Worm (Caenorhabditis elegans) whole organism, L4 larva: ENCODE data around the gene srh-30.

Experiments used
- aly-2 ChIP-seq: sonication (generic microtip); optimal IDR thresholded peaks from 2 replicates; lab custom pipeline; 2018; ENCODE audit warnings: missing biosample characterization, missing genetic modification characterization
- daf-16 ChIP-seq, 3 experiments: sonication (generic microtip); optimal IDR thresholded peaks; 2 replicates each; lab custom pipeline; 2016 to 2017; ENCODE audit warnings: missing genetic modification characterization in 3 of 3, missing genetic modification reagents in 3 of 3, mild to moderate bottlenecking in 2 of 3, missing compliant biosample characterization in 2 of 3, missing biosample characterization in 1 of 3, moderate library complexity in 1 of 3
- egl-27 ChIP-seq: sonication (generic microtip); optimal IDR thresholded peaks from 3 replicates; lab custom pipeline; 2017; ENCODE audit warnings: missing biosample characterization, missing genetic modification reagents, missing genetic modification characterization
- lin-1 ChIP-seq: fragments of 200-800 bp; sonication (Bioruptor generic); IDR thresholded peaks from 2 replicates; pipeline ENCODE4 v1.3.6; 2022; ENCODE audit warnings: missing genetic modification reagents, missing genetic modification characterization, missing compliant biosample characterization
- lin-15B ChIP-seq: fragments of 150-350 bp; sonication (generic microtip); optimal IDR thresholded peaks from 3 replicates; lab custom pipeline; 2014; ENCODE audit warnings: missing biosample characterization, missing genetic modification characterization
- pqm-1 ChIP-seq: sonication (generic microtip); optimal IDR thresholded peaks from 2 replicates; lab custom pipeline; 2017; ENCODE audit warnings: missing biosample characterization, missing genetic modification characterization
- zfp-2 ChIP-seq: sonication (generic microtip); optimal IDR thresholded peaks from 2 replicates; lab custom pipeline; 2016; ENCODE audit warnings: mild to moderate bottlenecking, missing genetic modification characterization, missing compliant biosample characterization
- zip-2 ChIP-seq: fragments of 150-350 bp; optimal IDR thresholded peaks from 2 replicates; lab custom pipeline; 2014; ENCODE audit warnings: missing biosample characterization, missing genetic modification characterization

ce11 chrV:6732995-6733394 lies 38.5 kb downstream of the srh-30 start, which contains the start of gene grl-8:
- no peak for TF ChIP-seq pqm-1 (tag; lab: Kevin White, UChicago)
- no peak for TF ChIP-seq daf-16 (GFP tag; optimal IDR thresholded peaks at IDR 0.05; lab: Kevin White, UChicago)
- TF ChIP-seq daf-16 (tag; optimal IDR thresholded peaks at IDR 0.05; lab: Kevin White, UChicago) = no peak
- TF ChIP-seq lin-1 (GFP tag; lab: Robert Waterston, UW) = no peak
- no peak for TF ChIP-seq zfp-2 (tag; lab: Kevin White, UChicago)
- TF ChIP-seq zip-2 (tag; lab: Kevin White, UChicago) = no peak
- no peak for TF ChIP-seq egl-27 (tag; lab: Kevin White, UChicago)
- no peak for TF ChIP-seq lin-15B (tag; lab: Kevin White, UChicago)
- TF ChIP-seq aly-2 (tag; lab: Kevin White, UChicago) = no peak
